Fruit fly (Drosophila melanogaster) whole organism, wandering third instar larva: ENCODE results near the gene Frmd5.

Source experiments
- CrebA ChIP-seq: fragments of 200-800 bp; sonication (Bioruptor generic); optimal IDR thresholded peaks from 2 replicates; lab custom pipeline; 2016; ENCODE audit warnings: missing biosample characterization, mild to moderate bottlenecking, missing genetic modification characterization, borderline replicate concordance
- Dfd ChIP-seq: fragments of >200 bp; optimal IDR thresholded peaks from 2 replicates; lab custom pipeline; 2017; ENCODE audit warnings: missing biosample characterization, missing genetic modification characterization
- Hr78 ChIP-seq: fragments of >200 bp; optimal IDR thresholded peaks from 2 replicates; lab custom pipeline; 2017; ENCODE audit warnings: missing biosample characterization, missing genetic modification characterization
- Sp1 ChIP-seq: fragments of 200-800 bp; sonication (Bioruptor generic); optimal IDR thresholded peaks from 3 replicates; lab custom pipeline; 2019; ENCODE audit warnings: missing biosample characterization, mild to moderate bottlenecking, missing genetic modification characterization, moderate library complexity
- br ChIP-seq: fragments of 200-800 bp; sonication (Bioruptor generic); optimal IDR thresholded peaks from 2 replicates; lab custom pipeline; 2016; ENCODE audit warnings: missing biosample characterization, missing genetic modification characterization
- brk ChIP-seq: fragments of 200-800 bp; sonication (Bioruptor generic); optimal IDR thresholded peaks from 2 replicates; lab custom pipeline; 2016; ENCODE audit warnings: missing biosample characterization, mild to moderate bottlenecking, missing genetic modification characterization
- lola ChIP-seq: fragments of >200 bp; optimal IDR thresholded peaks from 2 replicates; lab custom pipeline; 2017; ENCODE audit warnings: missing biosample characterization, missing genetic modification characterization
- psq ChIP-seq: fragments of 200-800 bp; sonication (Bioruptor generic); optimal IDR thresholded peaks from 3 replicates; lab custom pipeline; 2017; ENCODE audit warnings: missing biosample characterization, mild to moderate bottlenecking, missing genetic modification characterization, moderate library complexity

- TF ChIP-seq Hr78 (GFP tag; lab: Kevin White, UChicago), result no peak
- TF ChIP-seq brk (GFP tag; lab: Kevin White, UChicago), result no peak
- no peak for TF ChIP-seq br
- no peak for TF ChIP-seq CrebA
- TF ChIP-seq Sp1 (GFP tag; lab: Kevin White, UChicago), result no peak
- no peak for TF ChIP-seq lola (GFP tag; lab: Kevin White, UChicago)
- no peak for TF ChIP-seq psq (GFP tag; lab: Kevin White, UChicago)
- no peak for TF ChIP-seq Dfd (GFP tag; lab: Kevin White, UChicago)
Observed at dm6 chr2L:10379865-10380264, 35.6 kb downstream of the Frmd5 start, which contains the start of gene gny.
